Worm (Caenorhabditis elegans) whole organism, L2 larva: ENCODE measurements around the gene T03G11.9.

Experiments
- C34F6.9 ChIP-seq: fragments of 150-350 bp; optimal IDR thresholded peaks from 2 replicates; lab custom pipeline; 2014; ENCODE audit warnings: missing biosample characterization, missing genetic modification characterization
- F13H6.1 ChIP-seq: sonication (generic microtip); optimal IDR thresholded peaks from 2 replicates; lab custom pipeline; 2016; ENCODE audit warnings: missing genetic modification characterization, missing compliant biosample characterization
- ZK546.5 ChIP-seq: sonication (generic microtip); optimal IDR thresholded peaks from 2 replicates; lab custom pipeline; 2017; ENCODE audit warnings: missing biosample characterization, missing genetic modification characterization
- alr-1 ChIP-seq: fragments of 150-350 bp; optimal IDR thresholded peaks from 2 replicates; lab custom pipeline; 2014; ENCODE audit warnings: missing biosample characterization, missing genetic modification characterization
- aly-2 ChIP-seq: fragments of 150-350 bp; optimal IDR thresholded peaks from 2 replicates; lab custom pipeline; 2014; ENCODE audit warnings: missing biosample characterization, missing genetic modification characterization
- blmp-1 ChIP-seq: sonication (generic microtip); optimal IDR thresholded peaks from 2 replicates; lab custom pipeline; 2017; ENCODE audit warnings: missing genetic modification characterization, mild to moderate bottlenecking, missing compliant biosample characterization, antibody characterized with exemption, moderate library complexity; ENCODE audit not compliant: insufficient read depth
- crh-2 ChIP-seq: sonication (generic microtip); optimal IDR thresholded peaks from 2 replicates; lab custom pipeline; 2017; ENCODE audit warnings: missing biosample characterization, missing genetic modification characterization
- elt-1 ChIP-seq: fragments of 150-350 bp; optimal IDR thresholded peaks from 2 replicates; lab custom pipeline; 2014; ENCODE audit warnings: missing biosample characterization, missing genetic modification characterization
- fos-1 ChIP-seq: fragments of 150-350 bp; optimal IDR thresholded peaks from 2 replicates; lab custom pipeline; 2014; ENCODE audit warnings: missing biosample characterization, missing genetic modification characterization
- lin-39 ChIP-seq: fragments of 150-350 bp; optimal IDR thresholded peaks from 2 replicates; lab custom pipeline; 2014; ENCODE audit warnings: missing biosample characterization, missing genetic modification reagents, missing genetic modification characterization
- lsy-2 ChIP-seq, 2 experiments: fragments of 150-350 bp in 1 of 2; sonication (generic microtip) in 1 of 2; optimal IDR thresholded peaks; 2 replicates each; lab custom pipeline; 2014 to 2017; ENCODE audit warnings: missing biosample characterization in 2 of 2, missing genetic modification characterization in 2 of 2
- nhr-129 ChIP-seq: fragments of 150-350 bp; optimal IDR thresholded peaks from 2 replicates; lab custom pipeline; 2014; ENCODE audit warnings: missing biosample characterization, missing genetic modification characterization
- nhr-21 ChIP-seq: fragments of 150-350 bp; optimal IDR thresholded peaks from 2 replicates; lab custom pipeline; 2014; ENCODE audit warnings: missing biosample characterization, missing genetic modification characterization
- nhr-6 ChIP-seq: fragments of 150-350 bp; optimal IDR thresholded peaks from 2 replicates; lab custom pipeline; 2014; ENCODE audit warnings: missing biosample characterization, missing genetic modification characterization
- peb-1 ChIP-seq: fragments of 150-350 bp; optimal IDR thresholded peaks from 2 replicates; lab custom pipeline; 2014; ENCODE audit warnings: missing biosample characterization, missing genetic modification characterization
- sem-4 ChIP-seq: fragments of 150-350 bp; optimal IDR thresholded peaks from 2 replicates; lab custom pipeline; 2014; ENCODE audit warnings: missing biosample characterization, missing genetic modification reagents, missing genetic modification characterization
- skn-1 ChIP-seq: sonication (generic microtip); optimal IDR thresholded peaks from 2 replicates; lab custom pipeline; 2017; ENCODE audit warnings: missing biosample characterization, missing genetic modification characterization
- sma-9 ChIP-seq, 2 experiments: fragments of 150-350 bp in 1 of 2; sonication (generic microtip) in 1 of 2; optimal IDR thresholded peaks; 2 replicates each; lab custom pipeline; 2014 to 2016; ENCODE audit warnings: missing genetic modification characterization in 2 of 2, mild to moderate bottlenecking in 1 of 2, missing biosample characterization in 1 of 2, missing compliant biosample characterization in 1 of 2, missing genetic modification reagents in 1 of 2, moderate library complexity in 1 of 2
- snpc-4 ChIP-seq: fragments of 150-350 bp; optimal IDR thresholded peaks from 2 replicates; lab custom pipeline; 2014; ENCODE audit warnings: missing biosample characterization, missing genetic modification characterization
- unc-55 ChIP-seq: fragments of 150-350 bp; sonication (generic microtip); optimal IDR thresholded peaks from 3 replicates; lab custom pipeline; 2014; ENCODE audit warnings: missing biosample characterization, missing genetic modification reagents, missing genetic modification characterization
- unc-62 ChIP-seq: fragments of 150-350 bp; optimal IDR thresholded peaks from 2 replicates; lab custom pipeline; 2014; ENCODE audit warnings: missing biosample characterization, missing genetic modification reagents, missing genetic modification characterization
- zag-1 ChIP-seq: fragments of 150-350 bp; optimal IDR thresholded peaks from 2 replicates; lab custom pipeline; 2014; ENCODE audit warnings: missing biosample characterization, missing genetic modification characterization
- ztf-1 ChIP-seq: fragments of 200-800 bp; sonication (Bioruptor generic); conservative IDR thresholded peaks from 2 replicates; pipeline ENCODE4 v1.3.6; 2022; ENCODE audit warnings: missing genetic modification characterization, missing compliant biosample characterization
- ztf-4 ChIP-seq: fragments of 150-350 bp; optimal IDR thresholded peaks from 2 replicates; lab custom pipeline; 2014; ENCODE audit warnings: missing biosample characterization, missing genetic modification characterization

Gene T03G11.9

ce11 chrX:5199825-5200373 lies 15.9 kb downstream of the T03G11.9 start:
- peak; percentile 2 for TF ChIP-seq lin-39
- peak; percentile 4 for TF ChIP-seq unc-62 (GFP tag; lab: Kevin White, UChicago)
- peak; percentile 13 for TF ChIP-seq sma-9 (GFP tag; optimal IDR thresholded peaks at IDR 0.05; lab: Kevin White, UChicago)
- no peak for TF ChIP-seq sma-9 (tag; optimal IDR thresholded peaks at IDR 0.05; lab: Kevin White, UChicago)
- no peak for TF ChIP-seq unc-55
- peak in 1 of 2 experiments; percentile 24 for TF ChIP-seq lsy-2 (tag; optimal IDR thresholded peaks at IDR 0.05; lab: Kevin White, UChicago)
- TF ChIP-seq F13H6.1, result peak; percentile 35

ce11 chrX:5201860-5202259 lies 17.8 kb downstream of the T03G11.9 start:
- TF ChIP-seq zag-1 (no peak), skn-1 (tag; lab: Kevin White, UChicago) (no peak), fos-1 (tag; lab: Kevin White, UChicago) (no peak), blmp-1 (tag; lab: Kevin White, UChicago) (no peak), sma-9 (GFP tag; optimal IDR thresholded peaks at IDR 0.05; lab: Kevin White, UChicago) (no peak), sma-9 (tag; optimal IDR thresholded peaks at IDR 0.05; lab: Kevin White, UChicago) (no peak), sem-4 (tag; lab: Kevin White, UChicago) (no peak)
- TF ChIP-seq, all 48 proteins: peak for 0

ce11 chrX:5202399-5202798 lies 18.4 kb downstream of the T03G11.9 start:
- no peak for TF ChIP-seq elt-1 (tag; lab: Kevin White, UChicago)
- peak; percentile 43 for TF ChIP-seq fos-1 (tag; lab: Kevin White, UChicago)

- TF ChIP-seq elt-1 (tag; lab: Kevin White, UChicago) (no peak), C34F6.9 (tag; lab: Kevin White, UChicago) (no peak), nhr-129 (tag; lab: Kevin White, UChicago) (no peak), skn-1 (tag; lab: Kevin White, UChicago) (no peak), lsy-2 (tag; optimal IDR thresholded peaks at IDR 0.05; lab: Kevin White, UChicago) (no peak), nhr-6 (tag; lab: Kevin White, UChicago) (no peak), unc-55 (no peak), peb-1 (tag; lab: Kevin White, UChicago) (no peak), aly-2 (no peak), alr-1 (no peak), snpc-4 (tag; lab: Kevin White, UChicago) (no peak)
These were observed 18.9 kb downstream of the T03G11.9 start for ce11 chrX:5202923-5203322.

ce11 chrX:5205561-5205960 lies 21.5 kb downstream of the T03G11.9 start, which contains the start of gene H28G03.2:
H28G03.2 (plus strand) TSS chrX:5205760.
- TF ChIP-seq ZK546.5 (tag; lab: Kevin White, UChicago), result no peak
- TF ChIP-seq nhr-129 (tag; lab: Kevin White, UChicago), result peak; percentile 22
- TF ChIP-seq sma-9 (GFP tag; optimal IDR thresholded peaks at IDR 0.05; lab: Kevin White, UChicago), result peak; percentile 18
- no peak for TF ChIP-seq sma-9 (tag; optimal IDR thresholded peaks at IDR 0.05; lab: Kevin White, UChicago)
- TF ChIP-seq unc-55, result no peak

- TF ChIP-seq crh-2 (tag; lab: Kevin White, UChicago), result peak; percentile 13
- TF ChIP-seq F13H6.1, result no peak
- TF ChIP-seq fos-1 (tag; lab: Kevin White, UChicago), result peak; percentile 14
These were observed 23.8 kb downstream of the T03G11.9 start for ce11 chrX:5207819-5208218.

ce11 chrX:5208326-5208725 lies 24.3 kb downstream of the T03G11.9 start:
- TF ChIP-seq nhr-21 (tag; lab: Kevin White, UChicago) (no peak), ztf-1 (GFP tag; lab: Robert Waterston, UW) (no peak), zag-1 (no peak), elt-1 (tag; lab: Kevin White, UChicago) (no peak), nhr-129 (tag; lab: Kevin White, UChicago) (peak; percentile 22), F13H6.1 (peak; percentile 71), alr-1 (no peak), lsy-2 (tag; optimal IDR thresholded peaks at IDR 0.05; lab: Kevin White, UChicago) (peak in 1 of 2 experiments; percentile 8)

ce11 chrX:5208831-5209230 lies 24.8 kb downstream of the T03G11.9 start:
- peak; percentile 32 for TF ChIP-seq blmp-1 (tag; lab: Kevin White, UChicago)
- TF ChIP-seq fos-1 (tag; lab: Kevin White, UChicago), result peak; percentile 28
- peak; percentile 40 for TF ChIP-seq sma-9 (GFP tag; optimal IDR thresholded peaks at IDR 0.05; lab: Kevin White, UChicago)
- no peak for TF ChIP-seq sma-9 (tag; optimal IDR thresholded peaks at IDR 0.05; lab: Kevin White, UChicago)
- TF ChIP-seq ztf-4, result no peak
